Fruit fly (Drosophila melanogaster): ENCODE data around the gene CG13841.

DNA sequence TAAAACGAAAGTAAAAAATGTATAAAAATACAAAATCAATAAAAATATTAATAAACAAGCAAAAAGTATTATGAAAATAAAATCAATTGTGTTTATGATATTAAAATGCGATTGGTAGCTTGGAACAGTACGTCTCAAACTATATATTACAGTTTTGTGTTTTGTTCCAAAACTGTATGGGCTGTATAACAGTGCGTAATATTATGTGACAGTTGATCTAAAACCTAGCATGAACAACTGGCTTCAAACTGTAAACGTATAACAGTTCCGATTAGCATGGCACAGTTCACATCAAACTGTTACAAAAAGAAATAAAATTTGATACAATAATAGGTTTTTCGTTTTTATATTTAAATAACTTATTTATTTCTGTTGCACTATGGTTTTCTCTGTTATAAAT, 26.5 kb upstream of the CG13841 start:
- no peak for TF ChIP-seq kay (GFP tag; ENCODE audit: borderline replicate concordance)
- no peak for TF ChIP-seq Hr96 (GFP tag; optimal IDR thresholded peaks at IDR 0.05)
- no peak for TF ChIP-seq CG5204 (GFP tag; optimal IDR thresholded peaks at IDR 0.05)
- TF ChIP-seq bab1 (GFP tag; optimal IDR thresholded peaks at IDR 0.05), result no peak
- TF ChIP-seq cic (GFP tag; optimal IDR thresholded peaks at IDR 0.05), result no peak
- TF ChIP-seq pad (GFP tag; optimal IDR thresholded peaks at IDR 0.05), result no peak
